Worm (Caenorhabditis elegans) whole organism, L4 larva: ENCODE data around the gene aly-2.

Source experiments
- F10B5.3 ChIP-seq: sonication (generic microtip); optimal IDR thresholded peaks from 2 replicates; lab custom pipeline; 2016; ENCODE audit warnings: mild to moderate bottlenecking, missing genetic modification characterization, missing compliant biosample characterization
- F44E2.7 ChIP-seq: fragments of 200-800 bp; sonication (Bioruptor generic); IDR thresholded peaks from 2 replicates; pipeline ENCODE4 v2.1.2; 2022; ENCODE audit warnings: missing genetic modification characterization, missing compliant biosample characterization
- Y105C5A.15 ChIP-seq: fragments of 200-800 bp; sonication (Bioruptor generic); IDR thresholded peaks from 2 replicates; pipeline ENCODE4 v1.3.6; 2022; ENCODE audit warnings: missing genetic modification characterization, missing compliant biosample characterization
- Y75B8A.6 ChIP-seq: fragments of 200-800 bp; sonication (Bioruptor generic); IDR thresholded peaks from 2 replicates; pipeline ENCODE4 v1.3.6; 2022; ENCODE audit warnings: missing genetic modification reagents, missing genetic modification characterization, missing compliant biosample characterization
- ZK546.5 ChIP-seq, 2 experiments: sonication (generic microtip); optimal IDR thresholded peaks; 2 replicates each; lab custom pipeline; 2017; ENCODE audit warnings: missing biosample characterization in 2 of 2, missing genetic modification characterization in 2 of 2
- aha-1 ChIP-seq: fragments of 150-350 bp; peaks from one replicate; lab custom pipeline; 2014; ENCODE audit warnings: missing biosample characterization, missing genetic modification characterization
- ama-1 ChIP-seq: fragments of 150-350 bp; optimal IDR thresholded peaks from 2 replicates; lab custom pipeline; 2014; ENCODE audit warnings: inconsistent platforms, mixed read lengths
- arid-1 ChIP-seq: fragments of 200-800 bp; sonication (Bioruptor generic); conservative IDR thresholded peaks from 2 replicates; pipeline ENCODE4 v1.3.6; 2022; ENCODE audit warnings: missing genetic modification reagents, missing genetic modification characterization, missing compliant biosample characterization
- ceh-20 ChIP-seq: fragments of 200-800 bp; sonication (Bioruptor generic); IDR thresholded peaks from 2 replicates; pipeline ENCODE4 v1.3.6; 2022; ENCODE audit warnings: missing genetic modification reagents, missing genetic modification characterization, missing compliant biosample characterization
- ceh-82 ChIP-seq: sonication (generic microtip); optimal IDR thresholded peaks from 2 replicates; lab custom pipeline; 2017; ENCODE audit warnings: missing biosample characterization, missing genetic modification characterization
- ctbp-1 ChIP-seq: fragments of 200-800 bp; sonication (Bioruptor generic); IDR thresholded peaks from 2 replicates; pipeline ENCODE4 v1.3.6; 2022; ENCODE audit warnings: missing genetic modification reagents, missing genetic modification characterization, missing compliant biosample characterization
- daf-16 ChIP-seq, 3 experiments: sonication (generic microtip); optimal IDR thresholded peaks; 2 replicates each; lab custom pipeline; 2016 to 2017; ENCODE audit warnings: missing genetic modification characterization in 3 of 3, missing genetic modification reagents in 3 of 3, mild to moderate bottlenecking in 2 of 3, missing compliant biosample characterization in 2 of 3, missing biosample characterization in 1 of 3, moderate library complexity in 1 of 3
- daf-19 ChIP-seq: fragments of 200-800 bp; sonication (Bioruptor generic); conservative IDR thresholded peaks from 2 replicates; pipeline ENCODE4 v1.3.6; 2022; ENCODE audit warnings: missing genetic modification characterization, missing compliant biosample characterization
- daf-8 ChIP-seq: fragments of 200-800 bp; sonication (Bioruptor generic); IDR thresholded peaks from 2 replicates; pipeline ENCODE4 v1.3.6; 2022; ENCODE audit warnings: missing genetic modification characterization, missing compliant biosample characterization
- dmd-6 ChIP-seq: fragments of 200-800 bp; sonication (Bioruptor generic); IDR thresholded peaks from 2 replicates; pipeline ENCODE4 v1.3.6; 2022; ENCODE audit warnings: missing genetic modification reagents, missing genetic modification characterization, missing compliant biosample characterization
- dpl-1 ChIP-seq: fragments of 150-350 bp; optimal IDR thresholded peaks from 2 replicates; lab custom pipeline; 2014; ENCODE audit warnings: missing biosample characterization, missing genetic modification reagents, missing genetic modification characterization
- dve-1 ChIP-seq: sonication (generic microtip); optimal IDR thresholded peaks from 2 replicates; lab custom pipeline; 2017; ENCODE audit warnings: antibody characterized with exemption, mild to moderate bottlenecking, missing genetic modification characterization, missing compliant biosample characterization; ENCODE audit not compliant: insufficient read depth
- egl-43 ChIP-seq: fragments of 200-800 bp; sonication (Bioruptor generic); IDR thresholded peaks from 2 replicates; pipeline ENCODE4 v1.3.6; 2022; ENCODE audit warnings: missing genetic modification reagents, missing genetic modification characterization, missing compliant biosample characterization
- fos-1 ChIP-seq: fragments of 150-350 bp; optimal IDR thresholded peaks from 2 replicates; lab custom pipeline; 2014; ENCODE audit warnings: missing biosample characterization, missing genetic modification characterization
- hif-1 ChIP-seq, 2 experiments: sonication (generic microtip); optimal IDR thresholded peaks; 2 replicates each; lab custom pipeline; 2016 to 2017; ENCODE audit warnings: missing compliant biosample characterization in 2 of 2, missing genetic modification characterization in 2 of 2, missing genetic modification reagents in 2 of 2, missing genotype in 2 of 2, mild to moderate bottlenecking in 1 of 2
- hlh-11 ChIP-seq: fragments of 200-800 bp; sonication (Bioruptor generic); optimal IDR thresholded peaks from 2 replicates; lab custom pipeline; 2018; ENCODE audit warnings: mild to moderate bottlenecking, missing genetic modification characterization, missing compliant biosample characterization
- hlh-30 ChIP-seq: sonication (generic microtip); optimal IDR thresholded peaks from 2 replicates; lab custom pipeline; 2017; ENCODE audit warnings: antibody characterized with exemption, mild to moderate bottlenecking, missing genetic modification characterization, missing compliant biosample characterization; ENCODE audit not compliant: insufficient read depth
- hmg-1.1 ChIP-seq: fragments of 200-800 bp; sonication (Bioruptor generic); IDR thresholded peaks from 2 replicates; pipeline ENCODE4 v1.3.6; 2022; ENCODE audit warnings: missing genetic modification reagents, missing genetic modification characterization, missing compliant biosample characterization
- jun-1 ChIP-seq: fragments of 150-350 bp; optimal IDR thresholded peaks from 2 replicates; lab custom pipeline; 2014; ENCODE audit warnings: missing biosample characterization, missing genetic modification reagents, missing genetic modification characterization
- lin-13 ChIP-seq: fragments of 150-350 bp; optimal IDR thresholded peaks from 2 replicates; lab custom pipeline; 2014; ENCODE audit warnings: missing biosample characterization, missing genetic modification reagents, missing genetic modification characterization
- lin-29 ChIP-seq: fragments of 200-800 bp; sonication (Bioruptor generic); IDR thresholded peaks from 2 replicates; pipeline ENCODE4 v1.3.6; 2022; ENCODE audit warnings: missing genetic modification reagents, missing genetic modification characterization, missing compliant biosample characterization
- madf-5 ChIP-seq, 2 experiments: fragments of 200-800 bp; sonication (Bioruptor generic); IDR thresholded peaks; 2 replicates each; pipeline ENCODE4 v1.3.6; 2022; ENCODE audit warnings: missing compliant biosample characterization in 2 of 2, missing genetic modification characterization in 2 of 2
- madf-9 ChIP-seq: fragments of 200-800 bp; sonication (Bioruptor generic); conservative IDR thresholded peaks from 2 replicates; pipeline ENCODE4 v1.3.6; 2022; ENCODE audit warnings: missing genetic modification reagents, missing genetic modification characterization, missing compliant biosample characterization
- mdl-1 ChIP-seq, 2 experiments: fragments of 150-350 bp in 1 of 2; sonication (generic microtip) in 1 of 2; optimal IDR thresholded peaks; 2 replicates each; lab custom pipeline; 2014 to 2017; ENCODE audit warnings: missing biosample characterization in 2 of 2, missing genetic modification characterization in 2 of 2
- mep-1 ChIP-seq: fragments of 150-350 bp; sonication (generic microtip); optimal IDR thresholded peaks from 3 replicates; lab custom pipeline; 2014; ENCODE audit warnings: missing biosample characterization, missing genetic modification characterization
- mxl-2 ChIP-seq: fragments of 200-800 bp; sonication (Bioruptor generic); conservative IDR thresholded peaks from 2 replicates; pipeline ENCODE4 v1.3.6; 2022; ENCODE audit warnings: missing genetic modification reagents, missing genetic modification characterization, missing compliant biosample characterization
- mxl-3 ChIP-seq: fragments of 200-800 bp; sonication (Bioruptor generic); optimal IDR thresholded peaks from 2 replicates; lab custom pipeline; 2018; ENCODE audit warnings: mild to moderate bottlenecking, missing genetic modification characterization, missing compliant biosample characterization
- nhr-25 ChIP-seq: sonication (generic microtip); optimal IDR thresholded peaks from 2 replicates; lab custom pipeline; 2017; ENCODE audit warnings: missing genetic modification characterization, mild to moderate bottlenecking, missing compliant biosample characterization, antibody characterized with exemption, moderate library complexity, borderline replicate concordance; ENCODE audit not compliant: insufficient read depth
- nhr-28 ChIP-seq: fragments of 150-350 bp; optimal IDR thresholded peaks from 2 replicates; lab custom pipeline; 2014; ENCODE audit warnings: missing biosample characterization, missing genetic modification characterization
- nhr-6 ChIP-seq: fragments of 150-350 bp; optimal IDR thresholded peaks from 2 replicates; lab custom pipeline; 2014; ENCODE audit warnings: missing biosample characterization, missing genetic modification characterization
- nhr-76 ChIP-seq: fragments of 150-350 bp; optimal IDR thresholded peaks from 2 replicates; lab custom pipeline; 2014; ENCODE audit warnings: missing biosample characterization, missing genetic modification characterization
- nhr-77 ChIP-seq: fragments of 150-350 bp; optimal IDR thresholded peaks from 2 replicates; lab custom pipeline; 2014; ENCODE audit warnings: missing biosample characterization, missing genetic modification characterization
- php-3 ChIP-seq: fragments of 200-800 bp; sonication (Bioruptor generic); IDR thresholded peaks from 2 replicates; pipeline ENCODE4 v1.3.6; 2022; ENCODE audit warnings: missing genetic modification reagents, missing genetic modification characterization, missing compliant biosample characterization
- pqm-1 ChIP-seq: sonication (generic microtip); optimal IDR thresholded peaks from 2 replicates; lab custom pipeline; 2017; ENCODE audit warnings: missing biosample characterization, missing genetic modification characterization
- saeg-2 ChIP-seq: fragments of 200-800 bp; sonication (Bioruptor generic); IDR thresholded peaks from 2 replicates; pipeline ENCODE4 v1.3.6; 2022; ENCODE audit warnings: missing genetic modification reagents, missing genetic modification characterization, missing compliant biosample characterization
- unc-62 ChIP-seq, 3 experiments: fragments of 150-350 bp in 1 of 3; sonication (generic microtip); optimal IDR thresholded peaks in 2 of 3; peaks in 1 of 3; 1 replicate in 1 of 3; 2 replicates in 2 of 3; lab custom pipeline; 2014 to 2017; ENCODE audit warnings: missing biosample characterization in 3 of 3, missing genetic modification characterization in 3 of 3, missing genetic modification reagents in 3 of 3, missing genotype in 1 of 3
- zfp-2 ChIP-seq: sonication (generic microtip); optimal IDR thresholded peaks from 2 replicates; lab custom pipeline; 2016; ENCODE audit warnings: mild to moderate bottlenecking, missing genetic modification characterization, missing compliant biosample characterization
- zfp-3 ChIP-seq: fragments of 200-800 bp; sonication (Bioruptor generic); conservative IDR thresholded peaks from 2 replicates; pipeline ENCODE4 v1.3.6; 2022; ENCODE audit warnings: missing genetic modification reagents, missing genetic modification characterization, missing compliant biosample characterization
- zip-2 ChIP-seq: fragments of 150-350 bp; optimal IDR thresholded peaks from 2 replicates; lab custom pipeline; 2014; ENCODE audit warnings: missing biosample characterization, missing genetic modification characterization

aly-2 gene

DNA sequence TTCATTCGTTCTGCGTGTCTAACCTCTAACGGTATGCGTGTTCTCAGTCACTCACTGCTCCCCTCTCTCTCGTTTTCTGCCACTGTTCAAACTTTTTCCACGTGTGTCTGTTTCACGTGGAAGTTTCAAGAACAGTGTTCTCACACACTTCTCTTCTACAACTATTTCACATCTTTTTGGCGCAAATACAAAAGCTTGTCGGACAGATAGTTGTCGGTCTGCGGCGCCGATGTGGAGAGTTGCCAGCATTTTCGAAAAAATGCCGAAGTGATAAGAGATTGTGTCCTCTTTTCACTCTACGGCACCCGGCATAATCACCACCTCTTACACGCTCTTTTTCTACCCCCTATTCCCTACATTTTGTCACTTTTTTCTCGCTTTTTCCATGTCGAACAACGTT is 28.9 kb upstream of the aly-2 start:
- peak; percentile 0 for TF ChIP-seq nhr-77 (tag; lab: Kevin White, UChicago)
- peak; percentile 15 for TF ChIP-seq dve-1 (tag; lab: Kevin White, UChicago)
- peak; percentile 59 for TF ChIP-seq pqm-1 (tag; lab: Kevin White, UChicago)
- TF ChIP-seq zfp-3 (GFP tag; lab: Robert Waterston, UW), result no peak
- TF ChIP-seq arid-1 (GFP tag; lab: Robert Waterston, UW), result no peak
- TF ChIP-seq Y75B8A.6 (GFP tag; lab: Robert Waterston, UW), result no peak
- peak in 1 of 2 experiments; percentile 86 for TF ChIP-seq unc-62 (GFP tag; optimal IDR thresholded peaks at IDR 0.05 in 1 of 2; lab: Kevin White, UChicago)
- TF ChIP-seq unc-62 (tag; optimal IDR thresholded peaks at IDR 0.05; lab: Kevin White, UChicago), result no peak
- peak; percentile 53 for TF ChIP-seq mep-1 (tag; lab: Kevin White, UChicago)
- TF ChIP-seq F10B5.3 (tag; lab: Kevin White, UChicago), result no peak
- TF ChIP-seq mdl-1 (tag; optimal IDR thresholded peaks at IDR 0.05; lab: Kevin White, UChicago), result peak in 1 of 2 experiments; percentile 1
- peak; percentile 79 for TF ChIP-seq nhr-28
- TF ChIP-seq mxl-3, result peak; percentile 41
- TF ChIP-seq dmd-6 (GFP tag; lab: Robert Waterston, UW), result peak; percentile 68
- no peak for TF ChIP-seq php-3 (GFP tag; lab: Robert Waterston, UW)
- TF ChIP-seq daf-16 (GFP tag; optimal IDR thresholded peaks at IDR 0.05; lab: Kevin White, UChicago), result no peak
- TF ChIP-seq daf-16 (tag; optimal IDR thresholded peaks at IDR 0.05; lab: Kevin White, UChicago), result peak; percentile 32
- no peak for TF ChIP-seq lin-13 (GFP tag; lab: Kevin White, UChicago)
- peak; percentile 75 for TF ChIP-seq hlh-11
- TF ChIP-seq lin-29 (GFP tag; lab: Robert Waterston, UW), result no peak
- peak; percentile 47 for TF ChIP-seq hlh-30 (tag; lab: Kevin White, UChicago)
- TF ChIP-seq Y105C5A.15 (GFP tag; lab: Robert Waterston, UW), result no peak
- peak; percentile 6 for TF ChIP-seq ama-1 (lab: Kevin White, UChicago)
- TF ChIP-seq, all 104 proteins: peak for 13

ce11 chrIV:9118792-9119191 is 28.5 kb upstream of the aly-2 start, which contains the start of gene nrfl-1:
nrfl-1 (plus strand) TSS chrIV:9119092.
- TF ChIP-seq madf-5 (GFP tag; IDR thresholded peaks at IDR 0.05; lab: Robert Waterston, UW) (no peak), mxl-2 (no peak), madf-9 (GFP tag; lab: Robert Waterston, UW) (no peak), daf-19 (GFP tag; lab: Robert Waterston, UW) (no peak), nhr-76 (no peak), ceh-20 (GFP tag; lab: Robert Waterston, UW) (no peak), nhr-6 (tag; lab: Kevin White, UChicago) (no peak), saeg-2 (no peak), dmd-6 (GFP tag; lab: Robert Waterston, UW) (no peak)

DNA sequence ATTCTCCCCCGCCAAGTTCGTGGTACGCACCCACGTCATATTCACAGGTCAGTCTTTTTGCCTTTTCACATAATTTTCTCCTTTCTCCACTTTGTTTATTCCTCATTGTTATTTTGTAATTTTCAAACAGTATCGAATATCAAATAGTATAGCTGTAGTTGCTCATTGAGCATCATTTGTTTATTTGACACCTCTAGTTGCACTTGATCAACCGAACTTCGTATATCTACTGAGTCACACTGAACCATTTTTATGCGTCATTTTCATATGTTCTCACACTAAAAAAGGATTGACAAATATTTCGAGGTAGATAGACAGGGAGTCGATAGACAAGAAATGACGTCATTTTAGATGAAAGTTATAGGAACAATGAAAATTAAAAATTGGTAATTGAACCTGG is 27.0 kb upstream of the aly-2 start:
- peak; percentile 91 for TF ChIP-seq aha-1 (tag; lab: Kevin White, UChicago)
- TF ChIP-seq php-3 (GFP tag; lab: Robert Waterston, UW), result no peak

ce11 chrIV:9121545-9121944 is 25.7 kb upstream of the aly-2 start:
- no peak for TF ChIP-seq zip-2
- TF ChIP-seq aha-1 (tag; lab: Kevin White, UChicago), result peak; percentile 81
- no peak for TF ChIP-seq ceh-20 (GFP tag; lab: Robert Waterston, UW)
- TF ChIP-seq ceh-82, result no peak
- no peak for TF ChIP-seq daf-8 (GFP tag; lab: Robert Waterston, UW)
- no peak for TF ChIP-seq egl-43
- peak; percentile 67 for TF ChIP-seq mxl-3
- TF ChIP-seq F10B5.3 (tag; lab: Kevin White, UChicago), result no peak
- TF ChIP-seq hmg-1.1 (GFP tag; lab: Robert Waterston, UW), result 0 out of 2 replicates have a peak, but pooled peaks have one; percentile 41
- peak in 1 of 2 experiments; percentile 23 for TF ChIP-seq hif-1 (tag; optimal IDR thresholded peaks at IDR 0.05; lab: Kevin White, UChicago)
- TF ChIP-seq dpl-1 (GFP tag; lab: Kevin White, UChicago), result no peak
- no peak for TF ChIP-seq zfp-2 (tag; lab: Kevin White, UChicago)
- peak; percentile 72 for TF ChIP-seq hlh-30 (tag; lab: Kevin White, UChicago)
- no peak for TF ChIP-seq Y105C5A.15 (GFP tag; lab: Robert Waterston, UW)
- TF ChIP-seq ZK546.5 (tag; optimal IDR thresholded peaks at IDR 0.05; lab: Kevin White, UChicago), result no peak
- TF ChIP-seq fos-1 (tag; lab: Kevin White, UChicago), result no peak
- TF ChIP-seq pqm-1 (tag; lab: Kevin White, UChicago), result no peak
- TF ChIP-seq mep-1 (tag; lab: Kevin White, UChicago), result peak; percentile 58
- TF ChIP-seq jun-1 (tag; lab: Kevin White, UChicago), result no peak
- TF ChIP-seq ctbp-1 (GFP tag; lab: Robert Waterston, UW), result no peak
- no peak for TF ChIP-seq F44E2.7 (GFP tag; lab: Robert Waterston, UW)
- TF ChIP-seq nhr-25 (tag; lab: Kevin White, UChicago), result peak; percentile 51
- no peak for TF ChIP-seq dve-1 (tag; lab: Kevin White, UChicago)
